Fruit fly (Drosophila melanogaster): Measurements from ENCODE around the gene Proc.

Gene Proc

dm6 chr2L:7871821-7872524 lies 741 bp upstream of the Proc start:
- TF ChIP-seq usp (GFP tag; optimal IDR thresholded peaks at IDR 0.05) (no peak), EcR (GFP tag; optimal IDR thresholded peaks at IDR 0.05) (no peak), CG8478 (optimal IDR thresholded peaks at IDR 0.05) (no peak), pan (optimal IDR thresholded peaks at IDR 0.05) (no peak), Dll (optimal IDR thresholded peaks at IDR 0.05) (no peak), psq (optimal IDR thresholded peaks at IDR 0.05) (no peak)

- no peak for TF ChIP-seq EcR (GFP tag; optimal IDR thresholded peaks at IDR 0.05)
- TF ChIP-seq CG8478 (optimal IDR thresholded peaks at IDR 0.05): no peak
- no peak for TF ChIP-seq pan (optimal IDR thresholded peaks at IDR 0.05)
- TF ChIP-seq Dll (optimal IDR thresholded peaks at IDR 0.05): peak; percentile 40
- no peak for TF ChIP-seq psq (optimal IDR thresholded peaks at IDR 0.05)
- TF ChIP-seq usp (GFP tag; optimal IDR thresholded peaks at IDR 0.05): no peak
These were observed 1.0 kb downstream of the Proc start for dm6 chr2L:7870212-7870611.

dm6 chr2L:7868608-7869007 lies 2.6 kb downstream of the Proc start:
- TF ChIP-seq Dll (optimal IDR thresholded peaks at IDR 0.05) (no peak), EcR (GFP tag; optimal IDR thresholded peaks at IDR 0.05) (no peak), psq (optimal IDR thresholded peaks at IDR 0.05) (no peak), usp (GFP tag; optimal IDR thresholded peaks at IDR 0.05) (no peak), CG8478 (optimal IDR thresholded peaks at IDR 0.05) (no peak), pan (optimal IDR thresholded peaks at IDR 0.05) (no peak)

- TF ChIP-seq psq (optimal IDR thresholded peaks at IDR 0.05) (no peak), CG8478 (optimal IDR thresholded peaks at IDR 0.05) (no peak), EcR (GFP tag; optimal IDR thresholded peaks at IDR 0.05) (no peak), pan (optimal IDR thresholded peaks at IDR 0.05) (no peak), Dll (optimal IDR thresholded peaks at IDR 0.05) (no peak), usp (GFP tag; optimal IDR thresholded peaks at IDR 0.05) (no peak)
These were observed 9.5 kb downstream of the Proc start for dm6 chr2L:7861733-7862132.

dm6 chr2L:7860739-7861138 lies 10.5 kb downstream of the Proc start, which contains the start of gene TwdlE:
TSS of gene TwdlE (minus strand) at chr2L:7860839.
- TF ChIP-seq psq (optimal IDR thresholded peaks at IDR 0.05) (no peak), CG8478 (optimal IDR thresholded peaks at IDR 0.05) (no peak), pan (optimal IDR thresholded peaks at IDR 0.05) (no peak), usp (GFP tag; optimal IDR thresholded peaks at IDR 0.05) (no peak), Dll (optimal IDR thresholded peaks at IDR 0.05) (no peak), EcR (GFP tag; optimal IDR thresholded peaks at IDR 0.05) (no peak)

- TF ChIP-seq EcR (GFP tag; optimal IDR thresholded peaks at IDR 0.05): peak; percentile 71 to 86
These were observed 14.7 kb downstream of the Proc start, which contains the start of gene lectin-28C for dm6 chr2L:7856380-7857127. TSS of gene lectin-28C (plus strand) at chr2L:7857077.

- TF ChIP-seq psq (optimal IDR thresholded peaks at IDR 0.05): no peak
- no peak for TF ChIP-seq EcR (GFP tag; optimal IDR thresholded peaks at IDR 0.05)
- TF ChIP-seq Dll (optimal IDR thresholded peaks at IDR 0.05): no peak
- TF ChIP-seq usp (GFP tag; optimal IDR thresholded peaks at IDR 0.05): no peak
- TF ChIP-seq pan (optimal IDR thresholded peaks at IDR 0.05): no peak
- TF ChIP-seq CG8478 (optimal IDR thresholded peaks at IDR 0.05): no peak
These were observed 16.1 kb downstream of the Proc start, which contains the start of gene CG14535 for dm6 chr2L:7855108-7855507. TSS of gene CG14535 (minus strand) at chr2L:7855475.

- no peak for TF ChIP-seq Dll (optimal IDR thresholded peaks at IDR 0.05)
- TF ChIP-seq usp (GFP tag; optimal IDR thresholded peaks at IDR 0.05): no peak
- TF ChIP-seq psq (optimal IDR thresholded peaks at IDR 0.05): no peak
- no peak for TF ChIP-seq EcR (GFP tag; optimal IDR thresholded peaks at IDR 0.05)
- TF ChIP-seq CG8478 (optimal IDR thresholded peaks at IDR 0.05): no peak
- no peak for TF ChIP-seq pan (optimal IDR thresholded peaks at IDR 0.05)
These were observed 19.6 kb downstream of the Proc start for dm6 chr2L:7851609-7852008.

- no peak for TF ChIP-seq usp (GFP tag; optimal IDR thresholded peaks at IDR 0.05)
These were observed 20.8 kb downstream of the Proc start for dm6 chr2L:7850406-7850805.

- TF ChIP-seq EcR (GFP tag; optimal IDR thresholded peaks at IDR 0.05) (no peak), Dll (optimal IDR thresholded peaks at IDR 0.05) (no peak), CG8478 (optimal IDR thresholded peaks at IDR 0.05) (no peak), pan (optimal IDR thresholded peaks at IDR 0.05) (no peak), usp (GFP tag; optimal IDR thresholded peaks at IDR 0.05) (no peak), psq (optimal IDR thresholded peaks at IDR 0.05) (no peak)
These were observed 21.8 kb downstream of the Proc start for dm6 chr2L:7849472-7849871.

- TF ChIP-seq usp (GFP tag; optimal IDR thresholded peaks at IDR 0.05): no peak
- TF ChIP-seq Dll (optimal IDR thresholded peaks at IDR 0.05): no peak
- TF ChIP-seq psq (optimal IDR thresholded peaks at IDR 0.05): no peak
- TF ChIP-seq pan (optimal IDR thresholded peaks at IDR 0.05): no peak
- no peak for TF ChIP-seq CG8478 (optimal IDR thresholded peaks at IDR 0.05)
- no peak for TF ChIP-seq EcR (GFP tag; optimal IDR thresholded peaks at IDR 0.05)
These were observed 30.0 kb downstream of the Proc start for dm6 chr2L:7841244-7841643.

dm6 chr2L:7840152-7840551 lies 31.1 kb downstream of the Proc start, which contains the start of gene CG14537:
TSS of gene CG14537 (plus strand) at chr2L:7840452.
- TF ChIP-seq EcR (GFP tag; optimal IDR thresholded peaks at IDR 0.05) (no peak), CG8478 (optimal IDR thresholded peaks at IDR 0.05) (no peak), pan (optimal IDR thresholded peaks at IDR 0.05) (no peak), Dll (optimal IDR thresholded peaks at IDR 0.05) (no peak), usp (GFP tag; optimal IDR thresholded peaks at IDR 0.05) (no peak), psq (optimal IDR thresholded peaks at IDR 0.05) (no peak)

All from whole organism.